Fruit fly (Drosophila melanogaster): Measurements from ENCODE around the gene Coq6.

Gene Coq6

DNA sequence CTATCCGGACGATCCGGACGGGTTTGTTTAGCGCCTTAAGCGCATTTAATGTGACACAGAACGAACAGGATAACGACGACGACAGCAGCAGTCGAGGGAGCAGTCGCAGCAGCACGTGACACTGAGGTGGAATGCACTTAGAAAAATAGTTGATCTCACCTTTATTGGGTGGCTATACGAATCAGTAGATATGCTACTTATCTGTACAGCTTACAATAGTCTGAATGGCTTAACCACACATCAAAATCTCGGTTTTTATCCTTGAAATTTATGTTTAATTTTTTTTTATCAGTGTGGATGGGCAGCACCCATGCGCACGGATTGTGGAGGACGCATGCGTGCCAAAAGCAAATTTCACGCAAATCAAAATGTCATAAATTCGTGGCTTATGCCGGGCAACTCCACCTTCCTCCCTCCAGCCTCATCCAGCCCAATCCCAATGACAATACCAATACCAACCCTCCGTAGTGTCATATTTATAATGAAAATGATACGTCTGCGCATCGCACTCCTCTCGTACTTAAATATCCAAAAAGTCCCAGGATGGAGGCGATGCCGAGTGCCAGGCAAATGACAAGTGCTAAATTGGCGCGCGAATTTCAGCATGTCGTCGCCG lies 24.1 kb downstream of the Coq6 start:
- TF ChIP-seq CG34376 (GFP tag; optimal IDR thresholded peaks at IDR 0.05) (no peak), gsb-n (tag; optimal IDR thresholded peaks at IDR 0.05) (peak; percentile 38), slp2 (GFP tag; optimal IDR thresholded peaks at IDR 0.05) (no peak), ewg (GFP tag; optimal IDR thresholded peaks at IDR 0.05) (peak; percentile 30), Hmr (GFP tag; optimal IDR thresholded peaks at IDR 0.05) (no peak), CG3838 (GFP tag; optimal IDR thresholded peaks at IDR 0.05) (no peak), CG2678 (tag; optimal IDR thresholded peaks at IDR 0.05) (no peak), Nf-YB (GFP tag; optimal IDR thresholded peaks at IDR 0.05) (peak; percentile 60), CG7839 (tag; optimal IDR thresholded peaks at IDR 0.05) (no peak), ham (GFP tag; IDR thresholded peaks at IDR 0.05) (no peak), sens (GFP tag) (peak; percentile 69), mirr (GFP tag; optimal IDR thresholded peaks at IDR 0.05) (no peak), Ptx1 (GFP tag; IDR thresholded peaks at IDR 0.05) (0 out of 2 replicates have a peak, but pooled peaks have one; percentile 12), sisA (GFP tag; IDR thresholded peaks at IDR 0.05) (0 out of 2 replicates have a peak, but pooled peaks have one; percentile 20), CG12769 (tag; optimal IDR thresholded peaks at IDR 0.05) (no peak), Nf-YC (tag; optimal IDR thresholded peaks at IDR 0.05) (peak; percentile 59)

DNA sequence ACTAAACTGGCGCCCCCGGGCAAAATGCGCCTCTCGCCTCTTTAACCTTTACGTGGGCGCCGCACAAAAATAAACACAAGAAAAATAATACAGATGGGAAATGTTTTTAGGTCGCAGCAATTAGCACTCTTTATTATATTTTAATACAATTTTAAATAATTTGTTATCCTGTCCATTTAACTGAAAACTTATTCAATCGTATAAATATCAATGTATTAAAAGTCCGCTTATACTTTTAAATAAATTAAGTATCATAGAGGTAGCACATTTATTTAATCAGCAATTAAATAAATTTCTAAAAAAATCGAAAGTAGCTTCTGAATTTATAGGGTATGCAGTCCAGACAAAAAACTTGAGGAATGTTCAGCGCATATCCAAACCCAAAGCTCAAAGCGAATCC lies 24.9 kb downstream of the Coq6 start:
- TF ChIP-seq vnd (GFP tag; IDR thresholded peaks at IDR 0.05; ENCODE audit: partially characterized antibody) (no peak), chm (GFP tag; IDR thresholded peaks at IDR 0.05) (no peak), CG12942 (GFP tag; optimal IDR thresholded peaks at IDR 0.05) (no peak), peb (GFP tag; IDR thresholded peaks at IDR 0.05) (no peak), CG2129 (GFP tag; IDR thresholded peaks at IDR 0.05; ENCODE audit: partially characterized antibody) (no peak), twi (tag; optimal IDR thresholded peaks at IDR 0.05) (no peak), gsb (GFP tag; IDR thresholded peaks at IDR 0.05) (no peak), CG12104 (GFP tag; optimal IDR thresholded peaks at IDR 0.05) (no peak), HLH54F (GFP tag; optimal IDR thresholded peaks at IDR 0.05) (no peak), CG3065 (GFP tag; optimal IDR thresholded peaks at IDR 0.05) (no peak)

DNA sequence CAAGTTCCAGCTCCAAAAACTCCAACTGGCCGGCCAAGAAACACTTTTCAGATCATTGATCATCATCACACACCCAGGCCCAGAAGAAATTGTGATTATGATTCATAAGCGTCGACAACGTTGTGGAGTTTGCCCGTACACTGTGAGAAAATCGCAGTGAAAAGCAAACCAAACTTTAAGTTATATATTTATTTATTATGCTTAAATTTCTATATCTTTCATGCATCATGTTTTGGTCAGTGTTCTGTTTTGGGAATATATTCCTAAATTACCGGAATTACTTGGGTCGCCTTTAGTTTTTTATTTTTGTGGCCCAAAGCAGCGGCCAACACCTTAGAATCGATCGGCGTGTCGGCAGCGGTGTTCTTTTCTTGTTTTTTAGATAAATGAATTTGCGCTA lies 26.9 kb downstream of the Coq6 start:
- TF ChIP-seq seq (GFP tag; IDR thresholded peaks at IDR 0.05), result no peak
- no peak for TF ChIP-seq NC2β (GFP tag; optimal IDR thresholded peaks at IDR 0.05)
- no peak for TF ChIP-seq CG3281 (GFP tag; optimal IDR thresholded peaks at IDR 0.05)
- no peak for TF ChIP-seq pita (GFP tag; optimal IDR thresholded peaks at IDR 0.05)
- TF ChIP-seq CG7745 (tag; optimal IDR thresholded peaks at IDR 0.05), result no peak
- peak; percentile 0 for TF ChIP-seq CG12391 (tag; optimal IDR thresholded peaks at IDR 0.05)
- TF ChIP-seq Bgb (GFP tag; IDR thresholded peaks at IDR 0.05; ENCODE audit: partially characterized antibody), result no peak
- TF ChIP-seq Oli (tag; optimal IDR thresholded peaks at IDR 0.05), result peak; percentile 11
- TF ChIP-seq CG8281 (tag; optimal IDR thresholded peaks at IDR 0.05), result no peak
- no peak for TF ChIP-seq CG6765 (GFP tag; optimal IDR thresholded peaks at IDR 0.05)
- TF ChIP-seq CG8924 (tag; optimal IDR thresholded peaks at IDR 0.05), result no peak
- no peak for TF ChIP-seq Pdp1 (GFP tag; optimal IDR thresholded peaks at IDR 0.05)
- TF ChIP-seq gem (tag; optimal IDR thresholded peaks at IDR 0.05), result peak; percentile 33
- TF ChIP-seq Dfd (GFP tag; optimal IDR thresholded peaks at IDR 0.05), result no peak
- no peak for TF ChIP-seq TFAM (GFP tag; optimal IDR thresholded peaks at IDR 0.05)
- no peak for TF ChIP-seq CG4854 (GFP tag; optimal IDR thresholded peaks at IDR 0.05)
- no peak for TF ChIP-seq CG33557 (GFP tag; optimal IDR thresholded peaks at IDR 0.05)
- no peak for TF ChIP-seq exex (tag; optimal IDR thresholded peaks at IDR 0.05)
- no peak for TF ChIP-seq Ssrp (tag; optimal IDR thresholded peaks at IDR 0.05)
- no peak for TF ChIP-seq Atf-2 (GFP tag; optimal IDR thresholded peaks at IDR 0.05)
- TF ChIP-seq CG8290 (GFP tag; optimal IDR thresholded peaks at IDR 0.05), result no peak
- no peak for TF ChIP-seq CG8290 (tag; optimal IDR thresholded peaks at IDR 0.05)
- TF ChIP-seq pros (GFP tag; optimal IDR thresholded peaks at IDR 0.05), result no peak
- TF ChIP-seq Abd-B (GFP tag; optimal IDR thresholded peaks at IDR 0.05), result no peak

Measured in whole organism, embryonic.